Fruit fly (Drosophila melanogaster): ENCODE data around the gene CG7194.

Gene CG7194

dm6 chr3L:8295227-8295626 lies 8.6 kb downstream of the CG7194 start, which contains the start of gene CG7201:
Gene CG7201, minus strand, starts transcription at chr3L:8295327.
- no peak for TF ChIP-seq usp (GFP tag; optimal IDR thresholded peaks at IDR 0.05)
- TF ChIP-seq CG8478 (optimal IDR thresholded peaks at IDR 0.05), result no peak
- no peak for TF ChIP-seq EcR (GFP tag; optimal IDR thresholded peaks at IDR 0.05)
- TF ChIP-seq psq (optimal IDR thresholded peaks at IDR 0.05), result no peak
- TF ChIP-seq pan (optimal IDR thresholded peaks at IDR 0.05), result no peak
- no peak for TF ChIP-seq Dll (optimal IDR thresholded peaks at IDR 0.05)

DNA sequence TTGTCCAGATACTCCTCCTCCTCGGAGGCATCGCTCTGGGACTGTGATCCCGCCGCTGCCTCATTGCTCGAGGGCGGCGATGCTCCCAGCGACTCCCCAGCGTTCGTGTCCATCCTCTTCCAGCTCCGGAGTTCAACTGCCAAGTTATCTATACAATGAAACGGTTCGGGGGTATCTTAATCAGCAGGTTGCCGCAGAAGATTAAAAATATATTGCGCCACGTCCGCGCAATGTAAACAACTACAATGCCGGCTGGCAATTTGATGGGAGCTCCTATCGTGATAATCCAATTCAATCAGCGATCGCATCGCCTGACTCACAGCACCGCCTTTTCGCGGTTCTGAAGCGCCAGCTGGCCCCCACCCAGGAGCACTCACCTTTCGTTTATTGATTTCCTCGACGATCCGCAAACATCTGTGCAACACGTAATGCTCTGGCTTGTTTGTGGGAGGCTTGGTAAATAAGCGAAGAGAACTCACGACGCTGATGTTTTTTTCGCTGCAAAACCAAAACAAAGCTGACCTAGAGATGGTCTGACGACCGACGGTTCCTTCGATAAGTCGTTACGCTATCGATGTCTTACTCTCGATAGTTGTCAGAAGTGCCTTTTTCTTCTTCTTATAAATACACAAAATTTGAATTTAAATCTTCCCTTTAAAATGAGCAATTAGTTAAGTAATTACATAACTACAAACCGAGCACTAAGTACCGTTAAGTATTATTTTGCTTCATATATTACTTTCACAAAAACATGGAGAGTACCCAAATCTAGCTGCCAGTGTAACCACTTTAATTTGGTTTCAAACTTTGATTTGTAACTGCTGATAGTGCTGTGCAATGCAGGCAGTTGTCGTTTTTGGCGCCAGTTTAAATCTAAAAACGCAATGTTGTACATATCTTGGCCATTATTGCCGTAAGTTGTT lies 14.3 kb downstream of the CG7194 start, which contains the start of gene cert:
TSS of gene cert (minus strand) at position 535 of the 923 bp plus-strand sequence.
- no peak for TF ChIP-seq EcR (GFP tag; optimal IDR thresholded peaks at IDR 0.05)
- TF ChIP-seq Dll (optimal IDR thresholded peaks at IDR 0.05), result no peak
- TF ChIP-seq pan (optimal IDR thresholded peaks at IDR 0.05), result no peak
- TF ChIP-seq psq (optimal IDR thresholded peaks at IDR 0.05), result no peak
- no peak for TF ChIP-seq usp (GFP tag; optimal IDR thresholded peaks at IDR 0.05)
- no peak for TF ChIP-seq CG8478 (optimal IDR thresholded peaks at IDR 0.05)

DNA sequence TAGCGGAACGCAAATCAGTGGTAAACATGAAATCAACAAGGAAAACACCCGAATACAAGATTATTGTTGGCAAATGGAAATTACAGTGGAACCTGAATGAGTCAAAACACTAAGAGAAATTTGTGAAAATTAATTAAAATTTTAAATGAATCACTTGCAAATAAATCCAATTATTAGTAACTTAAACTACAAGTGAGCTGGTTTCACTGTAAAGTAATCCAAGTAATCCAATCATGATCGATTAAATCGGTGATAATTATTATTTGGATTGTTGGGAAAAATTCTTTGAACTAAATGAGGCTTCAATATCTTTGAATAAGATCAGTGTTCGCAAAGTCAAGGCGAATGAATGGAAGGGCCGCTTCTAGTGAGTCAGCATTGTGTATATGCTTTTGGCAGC lies 15.5 kb downstream of the CG7194 start:
- TF ChIP-seq pan (optimal IDR thresholded peaks at IDR 0.05) (no peak), usp (GFP tag; optimal IDR thresholded peaks at IDR 0.05) (no peak), CG8478 (optimal IDR thresholded peaks at IDR 0.05) (no peak), psq (optimal IDR thresholded peaks at IDR 0.05) (no peak), Dll (optimal IDR thresholded peaks at IDR 0.05) (no peak), EcR (GFP tag; optimal IDR thresholded peaks at IDR 0.05) (no peak)

- no peak for TF ChIP-seq EcR (GFP tag; optimal IDR thresholded peaks at IDR 0.05)
- no peak for TF ChIP-seq psq (optimal IDR thresholded peaks at IDR 0.05)
- no peak for TF ChIP-seq Dll (optimal IDR thresholded peaks at IDR 0.05)
- TF ChIP-seq pan (optimal IDR thresholded peaks at IDR 0.05), result no peak
- TF ChIP-seq usp (GFP tag; optimal IDR thresholded peaks at IDR 0.05), result no peak
- no peak for TF ChIP-seq CG8478 (optimal IDR thresholded peaks at IDR 0.05)
These were observed 17.5 kb downstream of the CG7194 start for dm6 chr3L:8286397-8286796.

DNA sequence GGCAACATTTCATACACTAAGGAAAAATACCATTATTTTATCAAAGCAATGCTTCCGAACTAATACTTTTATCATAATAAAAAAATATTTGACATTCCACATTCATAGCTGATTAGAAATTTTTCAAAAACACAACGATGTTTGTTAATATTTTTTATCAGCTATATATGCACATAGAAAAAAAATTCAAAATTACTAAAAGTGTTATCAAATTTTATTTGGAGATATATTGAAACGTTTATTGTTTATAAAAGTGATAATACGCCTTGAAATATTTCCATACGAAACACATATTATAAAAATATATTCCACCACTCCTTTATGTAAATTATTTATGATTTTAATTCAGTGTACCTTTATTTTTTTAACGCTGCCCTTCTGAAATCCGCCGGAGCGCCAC lies 18.1 kb downstream of the CG7194 start:
- TF ChIP-seq psq (optimal IDR thresholded peaks at IDR 0.05) (no peak), CG8478 (optimal IDR thresholded peaks at IDR 0.05) (no peak), EcR (GFP tag; optimal IDR thresholded peaks at IDR 0.05) (no peak), usp (GFP tag; optimal IDR thresholded peaks at IDR 0.05) (no peak), Dll (optimal IDR thresholded peaks at IDR 0.05) (no peak), pan (optimal IDR thresholded peaks at IDR 0.05) (no peak)

DNA sequence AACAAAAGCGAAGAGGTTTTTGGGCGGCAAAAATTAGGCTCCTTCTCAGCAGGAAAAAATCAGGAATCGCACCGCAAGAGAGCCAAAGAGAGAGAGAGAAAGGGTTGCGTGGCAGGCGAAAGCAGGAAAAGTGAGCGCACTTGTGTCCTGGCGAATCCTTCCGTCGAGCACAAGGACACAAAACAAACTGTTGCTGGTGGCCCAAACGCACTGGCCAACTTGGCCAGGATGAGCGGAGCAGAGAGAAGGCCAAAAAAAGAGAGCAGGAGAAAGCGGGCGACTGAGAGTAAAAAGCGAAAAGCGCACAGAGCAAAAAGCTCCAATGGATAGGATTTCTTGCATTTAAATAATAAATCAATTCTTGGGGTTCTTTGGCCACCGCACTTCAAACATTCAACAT lies 18.6 kb downstream of the CG7194 start:
- TF ChIP-seq Dll (optimal IDR thresholded peaks at IDR 0.05), result no peak
- no peak for TF ChIP-seq EcR (GFP tag; optimal IDR thresholded peaks at IDR 0.05)
- TF ChIP-seq CG8478 (optimal IDR thresholded peaks at IDR 0.05), result no peak
- no peak for TF ChIP-seq psq (optimal IDR thresholded peaks at IDR 0.05)
- TF ChIP-seq usp (GFP tag; optimal IDR thresholded peaks at IDR 0.05), result no peak
- no peak for TF ChIP-seq pan (optimal IDR thresholded peaks at IDR 0.05)

- TF ChIP-seq EcR (GFP tag; optimal IDR thresholded peaks at IDR 0.05), result no peak
- TF ChIP-seq usp (GFP tag; optimal IDR thresholded peaks at IDR 0.05), result no peak
- no peak for TF ChIP-seq Dll (optimal IDR thresholded peaks at IDR 0.05)
- TF ChIP-seq CG8478 (optimal IDR thresholded peaks at IDR 0.05), result no peak
- no peak for TF ChIP-seq psq (optimal IDR thresholded peaks at IDR 0.05)
- TF ChIP-seq pan (optimal IDR thresholded peaks at IDR 0.05), result no peak
These were observed 19.2 kb downstream of the CG7194 start for dm6 chr3L:8284651-8285050.
